Worm (Caenorhabditis elegans) whole organism, late embryonic: ENCODE data around the gene gop-2.

Experiments
- ama-1 ChIP-seq: fragments of 150-350 bp; optimal IDR thresholded peaks from 2 replicates; lab custom pipeline; 2014
- ceh-45 ChIP-seq: fragments of 200-800 bp; sonication (Bioruptor generic); IDR thresholded peaks from 2 replicates; pipeline ENCODE4 v1.3.6; 2022; ENCODE audit warnings: missing genetic modification reagents, missing genetic modification characterization, missing compliant biosample characterization
- dmd-4 ChIP-seq: sonication (generic microtip); optimal IDR thresholded peaks from 2 replicates; lab custom pipeline; 2016; ENCODE audit warnings: borderline replicate concordance, missing genetic modification characterization, missing compliant biosample characterization
- fkh-10 ChIP-seq: fragments of 150-350 bp; optimal IDR thresholded peaks from 2 replicates; lab custom pipeline; 2014; ENCODE audit warnings: missing biosample characterization, missing genetic modification reagents, missing genetic modification characterization
- lin-11 ChIP-seq: fragments of 200-800 bp; sonication (Bioruptor generic); optimal IDR thresholded peaks from 2 replicates; lab custom pipeline; 2018; ENCODE audit warnings: mild to moderate bottlenecking, missing genetic modification characterization, missing compliant biosample characterization
- nfya-1 ChIP-seq: sonication (generic microtip); optimal IDR thresholded peaks from 2 replicates; lab custom pipeline; 2017; ENCODE audit warnings: missing genetic modification characterization, mild to moderate bottlenecking, missing compliant biosample characterization, antibody characterized with exemption, moderate library complexity
- pha-4 ChIP-seq: fragments of 150-350 bp; optimal IDR thresholded peaks from 2 replicates; lab custom pipeline; 2018; ENCODE audit warnings: missing biosample characterization, missing genetic modification reagents, missing genetic modification characterization

- TF ChIP-seq dmd-4 (tag; lab: Kevin White, UChicago) (no peak), pha-4 (tag; lab: Kevin White, UChicago) (no peak), ceh-45 (no peak), fkh-10 (no peak), lin-11 (tag; lab: Kevin White, UChicago) (no peak), nfya-1 (no peak), ama-1 (lab: Kevin White, UChicago) (no peak)
These were observed 33.5 kb upstream of the gop-2 start, which contains the start of gene nex-1 for ce11 chrIII:5225321-5225720.
